Fruit fly (Drosophila melanogaster): Measurements from ENCODE around the gene CG9593.

DNA sequence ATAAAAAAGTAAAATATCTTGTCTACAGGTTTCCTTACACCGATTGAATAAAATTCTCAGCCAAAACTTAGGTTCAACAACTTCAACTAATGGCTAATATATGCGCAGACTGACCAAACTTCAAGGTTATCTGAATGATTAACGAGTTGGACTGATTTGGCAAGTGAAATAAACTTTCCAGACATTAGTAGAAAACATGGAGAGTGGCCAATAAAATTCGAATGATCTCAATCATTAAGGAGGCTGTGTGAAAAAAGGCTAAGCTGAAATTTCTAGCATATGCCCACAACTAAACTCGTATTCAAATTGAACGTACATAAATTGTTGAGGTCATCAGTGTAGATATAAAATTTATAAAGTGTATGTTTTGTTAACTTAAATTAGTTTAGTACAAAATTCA, 22.6 kb upstream of the CG9593 start, which contains the start of gene CG5614:
- no peak for TF ChIP-seq CG33017 (tag; optimal IDR thresholded peaks at IDR 0.05)
- no peak for TF ChIP-seq CG5204 (GFP tag; optimal IDR thresholded peaks at IDR 0.05)
- no peak for TF ChIP-seq CG7101 (tag; optimal IDR thresholded peaks at IDR 0.05)
- no peak for TF ChIP-seq ovo (GFP tag; optimal IDR thresholded peaks at IDR 0.05)
- no peak for TF ChIP-seq bab1 (GFP tag; optimal IDR thresholded peaks at IDR 0.05)
- TF ChIP-seq toe (GFP tag; optimal IDR thresholded peaks at IDR 0.05) = no peak
- TF ChIP-seq Clk (GFP tag; optimal IDR thresholded peaks at IDR 0.05) = no peak
- no peak for TF ChIP-seq CG7045 (GFP tag; optimal IDR thresholded peaks at IDR 0.05)
- TF ChIP-seq cnc (optimal IDR thresholded peaks at IDR 0.05) = no peak
- TF ChIP-seq Mnt (GFP tag; optimal IDR thresholded peaks at IDR 0.05) = no peak
- no peak for TF ChIP-seq cic (GFP tag; optimal IDR thresholded peaks at IDR 0.05)
- TF ChIP-seq kay (GFP tag; ENCODE audit: borderline replicate concordance) = no peak
- TF ChIP-seq pad (GFP tag; optimal IDR thresholded peaks at IDR 0.05) = no peak

Data from whole organism, adult.